Worm (Caenorhabditis elegans) whole organism, L4 larva: ENCODE data around the gene C18H9.5.

Experiments
- nhr-237 ChIP-seq: sonication (generic microtip); optimal IDR thresholded peaks from 2 replicates; lab custom pipeline; 2017; ENCODE audit warnings: missing biosample characterization, missing genetic modification characterization
- php-3 ChIP-seq: fragments of 200-800 bp; sonication (Bioruptor generic); IDR thresholded peaks from 2 replicates; pipeline ENCODE4 v1.3.6; 2022; ENCODE audit warnings: missing genetic modification reagents, missing genetic modification characterization, missing compliant biosample characterization
- unc-62 ChIP-seq, 3 experiments: fragments of 150-350 bp in 1 of 3; sonication (generic microtip); optimal IDR thresholded peaks in 2 of 3; peaks in 1 of 3; 1 replicate in 1 of 3; 2 replicates in 2 of 3; lab custom pipeline; 2014 to 2017; ENCODE audit warnings: missing biosample characterization in 3 of 3, missing genetic modification characterization in 3 of 3, missing genetic modification reagents in 3 of 3, missing genotype in 1 of 3
- zag-1 ChIP-seq: fragments of 150-350 bp; optimal IDR thresholded peaks from 2 replicates; lab custom pipeline; 2014; ENCODE audit warnings: missing biosample characterization, missing genetic modification characterization
- zip-2 ChIP-seq: fragments of 150-350 bp; optimal IDR thresholded peaks from 2 replicates; lab custom pipeline; 2014; ENCODE audit warnings: missing biosample characterization, missing genetic modification characterization

DNA sequence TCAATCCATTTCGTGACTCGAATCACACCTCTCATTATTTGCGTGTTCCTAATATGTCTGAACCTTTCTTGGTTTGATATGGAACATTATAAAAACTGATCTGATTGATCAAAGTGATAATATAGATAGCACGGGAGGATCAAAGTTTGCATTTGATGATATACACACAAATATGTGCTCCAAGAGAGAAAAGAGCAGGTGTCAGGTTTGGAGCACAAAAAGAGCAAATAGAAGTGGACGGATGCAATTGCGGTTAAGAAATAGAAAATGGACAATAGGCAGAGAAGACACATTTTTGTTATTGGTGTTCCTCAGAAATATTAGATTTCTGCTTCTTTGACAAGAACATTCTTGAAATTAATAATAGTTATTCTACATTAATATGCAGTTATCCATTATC lies 3.4 kb upstream of the C18H9.5 start, which contains the start of gene C18H9.1:
- no peak for TF ChIP-seq zag-1 (tag; lab: Kevin White, UChicago)
- TF ChIP-seq zip-2 (tag; lab: Kevin White, UChicago) = no peak
- no peak for TF ChIP-seq php-3
- no peak for TF ChIP-seq unc-62 (GFP tag; optimal IDR thresholded peaks at IDR 0.05 in 1 of 2; lab: Kevin White, UChicago)
- no peak for TF ChIP-seq unc-62 (tag; optimal IDR thresholded peaks at IDR 0.05; lab: Kevin White, UChicago)
- no peak for TF ChIP-seq nhr-237 (tag; lab: Kevin White, UChicago)
